Worm (Caenorhabditis elegans): ENCODE results near the gene lgc-19.

Gene lgc-19

DNA sequence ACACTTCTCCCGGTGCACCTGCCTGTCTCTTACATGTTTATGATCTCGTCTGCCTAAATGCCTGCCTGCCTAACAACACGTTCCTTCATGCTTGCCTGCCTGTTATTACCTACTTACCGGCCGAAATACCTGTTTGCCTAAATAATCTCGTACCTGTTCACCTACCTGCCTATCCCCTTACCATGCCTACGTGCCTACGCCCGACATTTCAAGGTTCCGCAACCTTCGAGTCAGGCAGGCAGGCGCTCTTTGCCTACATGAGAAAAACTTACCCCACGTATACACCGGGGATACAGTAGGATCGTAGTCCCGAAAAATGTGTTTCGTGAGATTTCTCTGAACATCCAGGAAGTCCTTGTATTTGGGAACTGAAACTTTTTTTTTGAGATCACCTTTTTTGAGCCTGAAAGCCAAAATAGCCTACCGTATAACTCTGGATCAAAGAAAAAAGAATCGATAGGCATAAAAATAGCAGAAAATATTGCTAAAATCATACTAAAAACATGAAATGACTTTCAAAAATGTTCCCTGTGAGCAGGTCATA, at the start of gene lgc-19:
TSS of gene lgc-19 (minus strand) at position 494 of the 544 bp plus-strand sequence.
- TF ChIP-seq ets-7 (tag; optimal IDR thresholded peaks at IDR 0.05) = no peak
- TF ChIP-seq pes-1 (GFP tag; IDR thresholded peaks at IDR 0.05) = no peak
- TF ChIP-seq tra-4 (tag; optimal IDR thresholded peaks at IDR 0.05) = no peak
- TF ChIP-seq ceh-36 (tag; optimal IDR thresholded peaks at IDR 0.05) = no peak
- no peak for TF ChIP-seq scrt-1 (GFP tag; IDR thresholded peaks at IDR 0.05)
- TF ChIP-seq ama-1 (optimal IDR thresholded peaks at IDR 0.05) = no peak
- TF ChIP-seq hmbx-1 (tag; optimal IDR thresholded peaks at IDR 0.05) = no peak
- no peak for TF ChIP-seq ceh-13 (GFP tag; optimal IDR thresholded peaks at IDR 0.05)
- TF ChIP-seq hnd-1 (tag; optimal IDR thresholded peaks at IDR 0.05) = no peak
- TF ChIP-seq flt-1 (GFP tag; IDR thresholded peaks at IDR 0.05) = no peak
- no peak for TF ChIP-seq hmg-4 (GFP tag; optimal IDR thresholded peaks at IDR 0.05)
- no peak for TF ChIP-seq tbx-37 (GFP tag; conservative IDR thresholded peaks at IDR 0.05)
- TF ChIP-seq tbx-11 (GFP tag; IDR thresholded peaks at IDR 0.05) = no peak
- no peak for TF ChIP-seq B0310.2 (tag; optimal IDR thresholded peaks at IDR 0.05)
- no peak for TF ChIP-seq F13C5.2 (tag; optimal IDR thresholded peaks at IDR 0.05)
- no peak for TF ChIP-seq sea-1 (GFP tag; conservative IDR thresholded peaks at IDR 0.05)
- no peak for TF ChIP-seq aly-1 (tag; optimal IDR thresholded peaks at IDR 0.05)

DNA sequence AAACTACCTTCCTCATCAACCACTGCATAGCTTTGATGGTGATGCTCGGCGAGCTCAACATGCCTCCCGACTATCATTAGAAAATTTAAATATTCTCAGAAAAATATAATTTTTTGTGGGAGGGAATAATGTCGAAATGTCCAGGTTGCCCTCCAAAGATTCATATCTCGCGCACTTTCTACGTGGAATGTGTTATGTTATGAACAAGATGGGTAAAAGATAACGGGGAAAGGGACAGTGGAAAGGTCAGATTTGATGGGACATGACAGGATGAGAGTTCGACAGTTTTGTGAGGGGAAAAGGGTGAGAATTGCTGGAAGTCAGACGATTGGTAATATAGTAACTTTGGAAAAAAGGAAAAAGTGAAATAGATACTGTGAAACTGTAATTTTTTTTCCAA, 43.8 kb upstream of the lgc-19 start:
- TF ChIP-seq flt-1 (GFP tag; IDR thresholded peaks at IDR 0.05) = no peak
- TF ChIP-seq aly-1 (tag; optimal IDR thresholded peaks at IDR 0.05) = no peak
- TF ChIP-seq B0310.2 (tag; optimal IDR thresholded peaks at IDR 0.05) = no peak
- no peak for TF ChIP-seq ets-7 (tag; optimal IDR thresholded peaks at IDR 0.05)
- TF ChIP-seq ceh-13 (GFP tag; optimal IDR thresholded peaks at IDR 0.05) = no peak
- no peak for TF ChIP-seq hnd-1 (tag; optimal IDR thresholded peaks at IDR 0.05)
- TF ChIP-seq ama-1 (optimal IDR thresholded peaks at IDR 0.05) = no peak
- no peak for TF ChIP-seq ceh-36 (tag; optimal IDR thresholded peaks at IDR 0.05)
- TF ChIP-seq pes-1 (GFP tag; IDR thresholded peaks at IDR 0.05) = no peak
- no peak for TF ChIP-seq tbx-11 (GFP tag; IDR thresholded peaks at IDR 0.05)
- no peak for TF ChIP-seq hmbx-1 (tag; optimal IDR thresholded peaks at IDR 0.05)

DNA sequence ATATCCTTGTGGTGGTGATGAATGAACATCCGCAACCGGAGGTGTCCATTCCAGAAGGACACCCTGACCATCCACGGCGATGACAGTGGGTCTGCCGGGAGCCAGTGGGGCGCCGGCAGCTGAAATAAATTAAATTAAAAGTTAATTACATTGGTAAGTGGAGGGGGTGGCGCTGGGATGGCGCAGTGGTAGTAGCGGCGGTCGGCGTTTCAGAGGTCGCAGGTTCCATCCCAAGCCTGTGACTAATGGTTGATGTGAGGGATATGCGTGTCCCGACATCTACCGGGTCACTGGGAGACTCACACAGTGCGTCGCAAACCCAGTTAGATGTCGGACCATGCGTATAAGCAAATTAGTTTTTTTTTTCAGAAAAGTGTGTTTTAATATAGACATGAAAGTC, 43.0 kb upstream of the lgc-19 start:
- TF ChIP-seq ama-1 (optimal IDR thresholded peaks at IDR 0.05) = no peak

DNA sequence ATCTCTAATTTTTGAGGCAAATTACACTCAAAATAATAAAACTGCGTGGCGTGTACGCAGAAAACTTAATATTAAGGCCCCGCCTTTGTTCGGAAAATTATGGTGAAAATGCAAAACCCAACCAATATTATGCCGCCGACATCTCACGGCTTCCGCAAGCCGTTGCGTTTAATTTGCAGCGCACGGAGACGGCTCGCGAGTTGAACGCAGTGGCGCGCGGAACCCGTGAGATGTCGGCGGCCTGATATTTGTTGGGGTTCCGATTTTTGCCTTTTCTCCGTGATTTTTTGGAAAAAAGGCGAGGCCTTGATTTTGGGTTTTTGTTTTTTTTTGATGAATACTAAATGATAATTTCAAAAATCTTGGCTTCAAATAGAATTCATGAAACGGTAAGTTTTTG, 38.5 kb upstream of the lgc-19 start:
- TF ChIP-seq B0310.2 (tag; optimal IDR thresholded peaks at IDR 0.05) = no peak
- peak; percentile 52; the same call in 1 of the 2 replicates for TF ChIP-seq pes-1 (GFP tag; IDR thresholded peaks at IDR 0.05)

DNA sequence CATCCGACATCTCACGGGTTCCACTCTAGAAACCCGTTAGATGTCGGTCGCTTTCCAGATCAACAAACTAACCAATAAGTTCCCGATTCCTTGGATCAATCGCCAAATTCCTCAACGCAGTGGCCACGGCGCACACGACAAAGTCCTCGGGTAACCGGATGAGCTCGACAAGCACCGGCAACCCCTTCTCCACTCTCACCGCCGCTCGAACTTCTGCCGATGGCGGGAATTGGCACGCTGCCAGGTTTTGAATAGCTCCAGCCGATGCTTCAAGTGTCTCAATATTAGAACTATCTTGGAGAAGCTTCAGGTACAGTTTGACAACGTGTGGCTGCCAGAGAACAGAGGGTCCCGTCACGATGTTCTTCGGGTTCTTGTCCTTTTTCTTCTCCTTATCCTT, 37.2 kb upstream of the lgc-19 start:
- TF ChIP-seq scrt-1 (GFP tag; IDR thresholded peaks at IDR 0.05) = no peak
- TF ChIP-seq F13C5.2 (tag; optimal IDR thresholded peaks at IDR 0.05) = no peak
- TF ChIP-seq hnd-1 (tag; optimal IDR thresholded peaks at IDR 0.05) = no peak
- TF ChIP-seq pes-1 (GFP tag; IDR thresholded peaks at IDR 0.05) = no peak
- TF ChIP-seq aly-1 (tag; optimal IDR thresholded peaks at IDR 0.05) = no peak
- TF ChIP-seq B0310.2 (tag; optimal IDR thresholded peaks at IDR 0.05) = no peak
- no peak for TF ChIP-seq tbx-11 (GFP tag; IDR thresholded peaks at IDR 0.05)
- no peak for TF ChIP-seq tra-4 (tag; optimal IDR thresholded peaks at IDR 0.05)
- TF ChIP-seq ets-7 (tag; optimal IDR thresholded peaks at IDR 0.05) = no peak
- no peak for TF ChIP-seq ceh-36 (tag; optimal IDR thresholded peaks at IDR 0.05)
- no peak for TF ChIP-seq flt-1 (GFP tag; IDR thresholded peaks at IDR 0.05)
- no peak for TF ChIP-seq hmbx-1 (tag; optimal IDR thresholded peaks at IDR 0.05)
- TF ChIP-seq hmg-4 (GFP tag; optimal IDR thresholded peaks at IDR 0.05) = no peak
- TF ChIP-seq ceh-13 (GFP tag; optimal IDR thresholded peaks at IDR 0.05) = no peak
- no peak for TF ChIP-seq ama-1 (optimal IDR thresholded peaks at IDR 0.05)
- TF ChIP-seq tbx-37 (GFP tag; conservative IDR thresholded peaks at IDR 0.05) = no peak
- TF ChIP-seq sea-1 (GFP tag; conservative IDR thresholded peaks at IDR 0.05) = no peak

DNA sequence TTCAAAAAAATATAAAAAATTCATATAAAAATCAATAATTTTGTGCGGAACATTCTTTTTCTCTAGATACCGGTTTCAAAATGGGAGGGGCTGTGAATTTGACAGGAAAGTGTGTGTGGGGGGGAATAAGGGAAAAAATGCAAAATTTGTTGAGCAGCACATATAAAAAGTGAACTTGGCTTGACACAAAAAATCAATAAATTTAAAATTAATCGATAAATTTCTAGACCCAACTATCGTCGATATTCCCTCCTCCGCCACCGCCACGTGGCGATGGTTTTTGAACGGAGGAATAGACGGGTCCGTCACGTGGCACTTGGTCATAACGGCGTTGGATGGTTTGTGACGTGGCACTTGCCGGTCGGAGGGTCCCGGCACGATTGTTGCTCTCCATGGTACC, 35.4 kb upstream of the lgc-19 start:
- TF ChIP-seq tbx-37 (GFP tag; conservative IDR thresholded peaks at IDR 0.05) = no peak
- no peak for TF ChIP-seq hmg-4 (GFP tag; optimal IDR thresholded peaks at IDR 0.05)
- TF ChIP-seq ets-7 (tag; optimal IDR thresholded peaks at IDR 0.05) = no peak
- TF ChIP-seq flt-1 (GFP tag; IDR thresholded peaks at IDR 0.05) = no peak
- TF ChIP-seq aly-1 (tag; optimal IDR thresholded peaks at IDR 0.05) = no peak
- no peak for TF ChIP-seq tra-4 (tag; optimal IDR thresholded peaks at IDR 0.05)
- no peak for TF ChIP-seq pes-1 (GFP tag; IDR thresholded peaks at IDR 0.05)
- no peak for TF ChIP-seq tbx-11 (GFP tag; IDR thresholded peaks at IDR 0.05)
- TF ChIP-seq scrt-1 (GFP tag; IDR thresholded peaks at IDR 0.05) = no peak
- no peak for TF ChIP-seq ama-1 (optimal IDR thresholded peaks at IDR 0.05)

DNA sequence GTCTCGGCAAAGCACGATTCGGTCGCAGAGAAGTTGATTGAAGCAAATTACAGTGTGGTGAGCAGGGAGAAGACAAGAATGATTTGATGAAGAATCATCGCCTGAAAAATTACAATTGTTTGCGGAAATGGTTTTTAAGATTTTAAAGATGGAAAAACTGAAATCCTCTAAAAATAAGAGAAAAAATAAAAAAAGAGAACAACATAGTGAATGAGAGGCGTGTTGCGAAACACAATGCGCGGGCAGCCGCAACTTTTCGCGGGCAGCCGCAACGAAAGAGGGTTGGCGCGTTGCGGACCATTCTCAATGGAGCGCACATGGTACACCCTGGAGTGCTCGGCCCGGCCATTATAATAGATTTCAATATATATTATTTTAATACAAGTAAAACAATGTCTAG, 32.0 kb upstream of the lgc-19 start, which contains the start of gene Y105C5B.20:
TSS of gene Y105C5B.20 (minus strand) at position 101 of the 400 bp plus-strand sequence.
- no peak for TF ChIP-seq flt-1 (GFP tag; IDR thresholded peaks at IDR 0.05)
- no peak for TF ChIP-seq ceh-13 (GFP tag; optimal IDR thresholded peaks at IDR 0.05)
- TF ChIP-seq pes-1 (GFP tag; IDR thresholded peaks at IDR 0.05) = no peak
- no peak for TF ChIP-seq tra-4 (tag; optimal IDR thresholded peaks at IDR 0.05)
- no peak for TF ChIP-seq ceh-36 (tag; optimal IDR thresholded peaks at IDR 0.05)
- TF ChIP-seq ets-7 (tag; optimal IDR thresholded peaks at IDR 0.05) = no peak
- TF ChIP-seq B0310.2 (tag; optimal IDR thresholded peaks at IDR 0.05) = no peak
- TF ChIP-seq hmg-4 (GFP tag; optimal IDR thresholded peaks at IDR 0.05) = no peak
- TF ChIP-seq scrt-1 (GFP tag; IDR thresholded peaks at IDR 0.05) = no peak
- TF ChIP-seq F13C5.2 (tag; optimal IDR thresholded peaks at IDR 0.05) = no peak
- TF ChIP-seq aly-1 (tag; optimal IDR thresholded peaks at IDR 0.05) = no peak
- TF ChIP-seq hnd-1 (tag; optimal IDR thresholded peaks at IDR 0.05) = no peak

DNA sequence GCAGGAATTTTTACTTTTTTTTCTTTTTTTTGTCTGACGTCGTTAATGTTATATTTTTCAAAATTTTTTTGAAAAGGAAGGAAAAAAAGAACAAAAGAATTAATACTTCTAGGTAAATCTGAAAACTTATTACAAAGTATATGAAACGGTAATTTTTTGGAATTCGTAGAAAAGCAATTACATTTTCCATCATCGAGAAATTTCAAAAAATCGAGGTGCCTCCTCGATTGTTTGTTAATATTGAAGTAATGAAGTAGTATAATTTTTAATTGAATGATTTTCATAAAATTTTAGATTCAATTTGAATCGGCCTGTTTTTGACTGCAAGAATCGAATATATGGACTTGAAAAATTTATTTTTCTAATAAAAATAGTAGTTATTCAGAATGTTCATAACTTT, 28.9 kb upstream of the lgc-19 start:
- no peak for TF ChIP-seq hmbx-1 (tag; optimal IDR thresholded peaks at IDR 0.05)

Data from whole organism, early embryonic.